Worm (Caenorhabditis elegans): ENCODE results near the gene mig-5.

DNA sequence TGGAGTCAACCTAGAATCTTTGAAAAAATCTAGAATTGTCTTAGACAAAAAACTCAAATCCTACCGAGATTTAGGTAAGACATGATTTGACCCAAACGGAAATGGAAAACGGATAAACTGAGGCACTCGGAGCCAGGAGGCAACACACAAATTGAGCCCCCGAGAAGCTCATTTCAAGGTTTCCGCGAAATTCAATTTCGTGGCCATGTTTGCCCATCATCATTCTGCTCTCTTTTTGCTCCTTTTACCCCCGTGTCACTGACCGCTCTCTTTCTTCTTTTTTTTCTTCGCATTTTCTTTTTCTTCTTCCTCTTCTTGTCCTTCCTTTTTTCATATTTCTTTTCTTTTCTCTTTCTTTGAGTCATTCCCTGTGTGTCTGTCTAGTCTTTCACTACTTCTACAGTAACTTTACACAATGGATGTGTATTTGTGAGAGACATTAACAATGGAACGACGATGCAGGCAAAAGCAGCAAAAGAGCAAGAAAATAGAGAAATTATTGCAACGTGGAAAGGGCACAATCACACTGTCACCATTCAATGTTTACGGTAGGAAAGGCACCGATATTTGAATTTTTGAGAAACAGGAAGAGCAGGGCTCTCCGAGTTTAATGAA lies 32.0 kb downstream of the mig-5 start:
- TF ChIP-seq nhr-237 (tag; optimal IDR thresholded peaks at IDR 0.05) (no peak), nhr-76 (tag; optimal IDR thresholded peaks at IDR 0.05) (no peak), lin-13 (tag; optimal IDR thresholded peaks at IDR 0.05) (no peak)

All from whole organism, mixed stage, embryonic.